Fruit fly (Drosophila melanogaster) whole organism, embryonic: ENCODE data around the gene Irbp.

ENCODE experiments used
- Bdp1 ChIP-seq: fragments of 200-800 bp; sonication (Bioruptor generic); optimal IDR thresholded peaks from 3 replicates; lab custom pipeline; 2016; ENCODE audit warnings: missing biosample characterization, missing genetic modification characterization
- Blimp-1 ChIP-seq: fragments of 200-800 bp; sonication (Bioruptor generic); optimal IDR thresholded peaks from 3 replicates; lab custom pipeline; 2018; ENCODE audit warnings: missing biosample characterization, missing genetic modification characterization, mild to moderate bottlenecking, moderate library complexity, missing genetic modification reagents
- CG10209 ChIP-seq: fragments of 200-800 bp; sonication (Bioruptor generic); optimal IDR thresholded peaks from 3 replicates; lab custom pipeline; 2017; ENCODE audit warnings: missing biosample characterization, mild to moderate bottlenecking, missing genetic modification characterization, missing genetic modification reagents
- CG11093 ChIP-seq: fragments of 200-800 bp; sonication (Bioruptor generic); IDR thresholded peaks from 3 replicates; pipeline ENCODE4 v1.3.6; 2022; ENCODE audit warnings: missing biosample characterization, missing genetic modification characterization
- CG12104 ChIP-seq: fragments of 200-800 bp; sonication (Bioruptor generic); optimal IDR thresholded peaks from 3 replicates; lab custom pipeline; 2016; ENCODE audit warnings: missing biosample characterization, missing genetic modification characterization
- CG12236 ChIP-seq: fragments of 200-800 bp; sonication (Bioruptor generic); optimal IDR thresholded peaks from 2 replicates; lab custom pipeline; 2016; ENCODE audit warnings: missing biosample characterization, missing genetic modification characterization
- CG12299 ChIP-seq: fragments of 200-800 bp; sonication (Bioruptor generic); optimal IDR thresholded peaks from 2 replicates; lab custom pipeline; 2018; ENCODE audit warnings: missing biosample characterization, mild to moderate bottlenecking, missing genetic modification characterization
- CG12942 ChIP-seq: fragments of 200-800 bp; sonication (Bioruptor generic); optimal IDR thresholded peaks from 3 replicates; lab custom pipeline; 2016; ENCODE audit warnings: missing biosample characterization, missing genetic modification characterization
- CG13287 ChIP-seq: fragments of 200-800 bp; sonication (Bioruptor generic); IDR thresholded peaks from 2 replicates; pipeline ENCODE4 v1.3.6; 2022; ENCODE audit warnings: missing biosample characterization, missing genetic modification characterization; ENCODE audit not compliant: partially characterized antibody
- CG17568 ChIP-seq: fragments of 200-800 bp; sonication (Bioruptor generic); optimal IDR thresholded peaks from 2 replicates; lab custom pipeline; 2018; ENCODE audit warnings: missing biosample characterization, mild to moderate bottlenecking, missing genetic modification characterization, moderate library complexity
- CG17802 ChIP-seq: fragments of 200-800 bp; sonication (Bioruptor generic); optimal IDR thresholded peaks from 2 replicates; lab custom pipeline; 2018; ENCODE audit warnings: missing biosample characterization, mild to moderate bottlenecking, missing genetic modification characterization, moderate library complexity
- CG2199 ChIP-seq: fragments of 200-800 bp; sonication (Bioruptor generic); IDR thresholded peaks from 3 replicates; pipeline ENCODE4 v1.3.6; 2022; ENCODE audit warnings: missing biosample characterization, missing genetic modification characterization
- CG2889 ChIP-seq: fragments of 200-800 bp; sonication (Bioruptor generic); IDR thresholded peaks from 3 replicates; pipeline ENCODE4 v1.3.6; 2022; ENCODE audit warnings: missing biosample characterization, missing genetic modification characterization
- CG4617 ChIP-seq: fragments of 200-800 bp; sonication (Bioruptor generic); optimal IDR thresholded peaks from 3 replicates; lab custom pipeline; 2016; ENCODE audit warnings: missing biosample characterization, missing genetic modification characterization, borderline replicate concordance
- CG6683 ChIP-seq: fragments of 200-800 bp; sonication (Bioruptor generic); optimal IDR thresholded peaks from 2 replicates; lab custom pipeline; 2017; ENCODE audit warnings: missing biosample characterization, mild to moderate bottlenecking, missing genetic modification characterization, missing genetic modification reagents
- CG8290 ChIP-seq, 3 experiments: fragments of 200-800 bp; sonication (Bioruptor generic); optimal IDR thresholded peaks; 2 replicates each; lab custom pipeline; 2016 to 2019; ENCODE audit warnings: missing biosample characterization in 3 of 3, missing genetic modification characterization in 3 of 3, mild to moderate bottlenecking in 2 of 3, moderate library complexity in 1 of 3
- CG8944 ChIP-seq: fragments of 200-800 bp; sonication (Bioruptor generic); optimal IDR thresholded peaks from 3 replicates; lab custom pipeline; 2016; ENCODE audit warnings: missing biosample characterization, missing genetic modification characterization
- Dref ChIP-seq: fragments of 200-800 bp; sonication (Bioruptor generic); IDR thresholded peaks from 2 replicates; pipeline ENCODE4 v1.3.6; 2022; ENCODE audit warnings: missing biosample characterization, missing genetic modification characterization
- Hey ChIP-seq: fragments of 200-800 bp; sonication (Bioruptor generic); optimal IDR thresholded peaks from 3 replicates; lab custom pipeline; 2018; ENCODE audit warnings: missing biosample characterization, mild to moderate bottlenecking, missing genetic modification characterization
- Hsf ChIP-seq: fragments of 200-800 bp; sonication (Bioruptor generic); optimal IDR thresholded peaks from 3 replicates; lab custom pipeline; 2016; ENCODE audit warnings: missing biosample characterization, missing genetic modification characterization
- Nf-YB ChIP-seq: fragments of 200-800 bp; sonication (Bioruptor generic); optimal IDR thresholded peaks from 3 replicates; lab custom pipeline; 2019; ENCODE audit warnings: missing biosample characterization, mild to moderate bottlenecking, missing genetic modification characterization, moderate library complexity
- NfI ChIP-seq: fragments of 200-800 bp; sonication (Bioruptor generic); optimal IDR thresholded peaks from 3 replicates; lab custom pipeline; 2018; ENCODE audit warnings: missing biosample characterization, mild to moderate bottlenecking, missing genetic modification characterization, moderate library complexity
- Opbp ChIP-seq: fragments of 200-800 bp; sonication (Bioruptor generic); IDR thresholded peaks from 3 replicates; pipeline ENCODE4 v1.3.6; 2022; ENCODE audit warnings: missing biosample characterization, missing genetic modification characterization; ENCODE audit not compliant: partially characterized antibody
- PHDP ChIP-seq: fragments of 200-800 bp; sonication (Bioruptor generic); optimal IDR thresholded peaks from 3 replicates; lab custom pipeline; 2018; ENCODE audit warnings: missing biosample characterization, mild to moderate bottlenecking, missing genetic modification characterization, moderate library complexity
- Rfx ChIP-seq: fragments of 200-800 bp; sonication (Bioruptor generic); IDR thresholded peaks from 2 replicates; pipeline ENCODE4 v1.3.6; 2022; ENCODE audit warnings: missing biosample characterization, missing genetic modification characterization
- Sry-δ ChIP-seq: fragments of 200-800 bp; sonication (Bioruptor generic); optimal IDR thresholded peaks from 2 replicates; lab custom pipeline; 2016; ENCODE audit warnings: missing biosample characterization, missing genetic modification characterization
- ash1 ChIP-seq: fragments of 200-800 bp; sonication (Bioruptor generic); optimal IDR thresholded peaks from 2 replicates; lab custom pipeline; 2018; ENCODE audit warnings: missing biosample characterization, mild to moderate bottlenecking, missing genetic modification characterization
- bowl ChIP-seq: fragments of 200-800 bp; sonication (Bioruptor generic); IDR thresholded peaks from 2 replicates; pipeline ENCODE4 v1.3.6; 2022; ENCODE audit warnings: missing biosample characterization, missing genetic modification characterization
- corto ChIP-seq: fragments of 200-800 bp; sonication (Bioruptor generic); optimal IDR thresholded peaks from 2 replicates; lab custom pipeline; 2016; ENCODE audit warnings: missing biosample characterization, mild to moderate bottlenecking, missing genetic modification characterization, moderate library complexity
- da ChIP-seq: fragments of 200-800 bp; sonication (Bioruptor generic); optimal IDR thresholded peaks from 2 replicates; lab custom pipeline; 2016; ENCODE audit warnings: missing biosample characterization, missing genetic modification characterization
- dmrt11E ChIP-seq: fragments of 200-800 bp; sonication (Bioruptor generic); optimal IDR thresholded peaks from 3 replicates; lab custom pipeline; 2018; ENCODE audit warnings: missing biosample characterization, mild to moderate bottlenecking, missing genetic modification characterization, moderate library complexity
- ems ChIP-seq: fragments of 200-800 bp; sonication (Bioruptor generic); optimal IDR thresholded peaks from 3 replicates; lab custom pipeline; 2016; ENCODE audit warnings: missing biosample characterization, missing genetic modification characterization
- fd102C ChIP-seq: fragments of 200-800 bp; sonication (Bioruptor generic); optimal IDR thresholded peaks from 2 replicates; lab custom pipeline; 2018; ENCODE audit warnings: missing biosample characterization, mild to moderate bottlenecking, missing genetic modification characterization, moderate library complexity
- gsb ChIP-seq: fragments of 200-800 bp; sonication (Bioruptor generic); IDR thresholded peaks from 2 replicates; pipeline ENCODE4 v1.3.6; 2022; ENCODE audit warnings: missing biosample characterization, missing genetic modification characterization
- hbn ChIP-seq: fragments of 200-800 bp; sonication (Bioruptor generic); IDR thresholded peaks from 2 replicates; pipeline ENCODE4 v1.3.6; 2022; ENCODE audit warnings: missing biosample characterization, missing genetic modification characterization; ENCODE audit not compliant: partially characterized antibody
- ind ChIP-seq: fragments of 200-800 bp; sonication (Bioruptor generic); optimal IDR thresholded peaks from 3 replicates; lab custom pipeline; 2016; ENCODE audit warnings: missing biosample characterization, missing genetic modification characterization
- lilli ChIP-seq: fragments of 200-800 bp; sonication (Bioruptor generic); optimal IDR thresholded peaks from 3 replicates; lab custom pipeline; 2016; ENCODE audit warnings: missing biosample characterization, missing genetic modification characterization
- nom ChIP-seq: fragments of 200-800 bp; sonication (Bioruptor generic); optimal IDR thresholded peaks from 2 replicates; lab custom pipeline; 2017; ENCODE audit warnings: missing biosample characterization, missing genetic modification characterization, mild to moderate bottlenecking, moderate library complexity, missing genetic modification reagents
- p53 ChIP-seq: fragments of 200-800 bp; sonication (Bioruptor generic); optimal IDR thresholded peaks from 2 replicates; lab custom pipeline; 2016; ENCODE audit warnings: missing biosample characterization, missing genetic modification characterization
- pb ChIP-seq: fragments of 200-800 bp; sonication (Bioruptor generic); optimal IDR thresholded peaks from 3 replicates; lab custom pipeline; 2016; ENCODE audit warnings: missing biosample characterization, missing genetic modification characterization
- repo ChIP-seq: fragments of 200-800 bp; sonication (Bioruptor generic); optimal IDR thresholded peaks from 2 replicates; lab custom pipeline; 2016; ENCODE audit warnings: missing biosample characterization, missing genetic modification characterization
- ro ChIP-seq: fragments of 200-800 bp; sonication (Bioruptor generic); IDR thresholded peaks from 2 replicates; pipeline ENCODE4 v1.3.6; 2022; ENCODE audit warnings: missing biosample characterization, missing genetic modification characterization
- scrt ChIP-seq: fragments of 200-800 bp; sonication (Bioruptor generic); optimal IDR thresholded peaks from 2 replicates; lab custom pipeline; 2018; ENCODE audit warnings: missing biosample characterization, mild to moderate bottlenecking, missing genetic modification characterization, moderate library complexity
- seq ChIP-seq: fragments of 200-800 bp; sonication (Bioruptor generic); IDR thresholded peaks from 2 replicates; pipeline ENCODE4 v1.3.6; 2022; ENCODE audit warnings: missing biosample characterization, missing genetic modification characterization
- sisA ChIP-seq: fragments of 200-800 bp; sonication (Bioruptor generic); IDR thresholded peaks from 2 replicates; pipeline ENCODE4 v1.3.6; 2022; ENCODE audit warnings: missing biosample characterization, missing genetic modification characterization
- slou ChIP-seq: fragments of 200-800 bp; sonication (Bioruptor generic); optimal IDR thresholded peaks from 3 replicates; lab custom pipeline; 2016; ENCODE audit warnings: missing biosample characterization, missing genetic modification characterization
- tna ChIP-seq: fragments of 200-800 bp; sonication (Bioruptor generic); IDR thresholded peaks from 2 replicates; pipeline ENCODE4 v1.3.6; 2022; ENCODE audit warnings: missing biosample characterization, missing genetic modification characterization; ENCODE audit not compliant: partially characterized antibody
- trem ChIP-seq: fragments of 200-800 bp; optimal IDR thresholded peaks from 3 replicates; lab custom pipeline; 2019; ENCODE audit warnings: missing biosample characterization, mild to moderate bottlenecking, missing genetic modification characterization, moderate library complexity
- ttk ChIP-seq: fragments of 200-800 bp; sonication (Bioruptor generic); IDR thresholded peaks from 2 replicates; pipeline ENCODE4 v2.1.2; 2022; ENCODE audit warnings: missing biosample characterization, missing genetic modification characterization
- z ChIP-seq: fragments of 200-800 bp; sonication (Bioruptor generic); IDR thresholded peaks from 3 replicates; pipeline ENCODE4 v1.3.6; 2022; ENCODE audit warnings: missing biosample characterization, missing genetic modification characterization

Gene Irbp

DNA sequence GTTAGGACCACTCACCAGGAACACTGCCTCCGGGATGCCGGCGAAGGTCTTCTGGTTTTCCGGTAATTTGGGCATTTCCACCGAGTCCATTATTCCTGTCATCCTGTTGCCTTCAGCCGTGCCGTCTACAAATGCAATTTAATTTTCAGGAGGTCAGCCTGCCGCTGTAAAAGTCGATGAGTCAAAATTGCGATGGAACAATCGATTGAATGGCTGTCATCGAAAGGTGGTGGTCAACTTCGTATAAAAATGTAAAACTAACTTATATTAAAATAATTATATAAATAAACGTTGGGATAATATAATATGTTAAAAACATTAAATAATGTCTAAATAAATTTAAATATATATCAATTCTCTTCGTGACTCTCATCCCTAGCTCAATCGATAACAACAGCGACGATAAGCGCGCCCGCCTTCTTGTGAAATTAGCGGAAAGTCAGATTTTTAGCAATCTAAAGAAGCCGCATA, at the start of gene Irbp, which contains the start of gene mgr (continued):
- TF ChIP-seq ems (GFP tag; lab: Kevin White, UChicago) (peak; percentile 54), Hey (tag; lab: Kevin White, UChicago) (no peak), CG2199 (GFP tag; lab: Robert Waterston, UW) (peak; percentile 81; the same call in 1 of the 3 replicates), CG12104 (GFP tag; lab: Kevin White, UChicago) (peak; percentile 89), Blimp-1 (GFP tag; lab: Kevin White, UChicago) (peak; percentile 91), pb (GFP tag; lab: Kevin White, UChicago) (no peak), CG11093 (GFP tag; lab: Robert Waterston, UW) (peak; percentile 79; the same call in 2 of the 3 replicates), da (no peak), PHDP (tag; lab: Kevin White, UChicago) (peak; percentile 94), CG12942 (GFP tag; lab: Kevin White, UChicago) (peak; percentile 88), CG10209 (GFP tag; lab: Kevin White, UChicago) (peak; percentile 91), ind (GFP tag; lab: Kevin White, UChicago) (peak; percentile 88), Bdp1 (GFP tag; lab: Kevin White, UChicago) (peak; percentile 23), lilli (GFP tag; lab: Kevin White, UChicago) (peak; percentile 86), fd102C (GFP tag; lab: Kevin White, UChicago) (peak; percentile 84), ttk (GFP tag; lab: Robert Waterston, UW) (peak; percentile 93), trem (tag; lab: Kevin White, UChicago) (peak; percentile 95), corto (GFP tag; lab: Kevin White, UChicago) (no peak), hbn (peak; percentile 78), bowl (GFP tag; lab: Robert Waterston, UW) (peak; percentile 84), ro (GFP tag; lab: Robert Waterston, UW) (peak; percentile 84), Dref (peak; percentile 77), nom (GFP tag; lab: Kevin White, UChicago) (peak; percentile 72), dmrt11E (tag; lab: Kevin White, UChicago) (peak; percentile 95), ash1 (peak; percentile 36), CG17568 (GFP tag; lab: Kevin White, UChicago) (no peak), scrt (peak; percentile 73), sisA (peak; percentile 91), CG13287 (peak; percentile 93), p53 (GFP tag; lab: Kevin White, UChicago) (no peak), seq (GFP tag; lab: Robert Waterston, UW) (peak; percentile 93), Hsf (GFP tag; lab: Kevin White, UChicago) (peak; percentile 50), CG4617 (GFP tag; lab: Kevin White, UChicago) (peak; percentile 47), CG8944 (GFP tag; lab: Kevin White, UChicago) (no peak), CG12299 (peak; percentile 80), Sry-δ (GFP tag; lab: Kevin White, UChicago) (peak; percentile 76), Nf-YB (peak; percentile 73), CG2889 (GFP tag; lab: Robert Waterston, UW) (peak; percentile 78; the same call in 2 of the 3 replicates), NfI (GFP tag; lab: Kevin White, UChicago) (peak; percentile 91), repo (GFP tag; lab: Kevin White, UChicago) (no peak), CG6683 (GFP tag; lab: Kevin White, UChicago) (peak; percentile 81), Rfx (GFP tag; lab: Robert Waterston, UW) (peak; percentile 97), CG17802 (peak; percentile 59), CG12236 (GFP tag; lab: Kevin White, UChicago) (no peak), slou (GFP tag; lab: Kevin White, UChicago) (peak; percentile 59), CG8290 (GFP tag; optimal IDR thresholded peaks at IDR 0.05; lab: Kevin White, UChicago) (peak; percentile 83), CG8290 (tag; optimal IDR thresholded peaks at IDR 0.05; lab: Kevin White, UChicago) (peak in 1 of 2 experiments; percentile 32), z (no peak), Opbp (GFP tag; lab: Robert Waterston, UW) (peak; percentile 70), tna (GFP tag; lab: Robert Waterston, UW) (peak; percentile 70; the same call in 1 of the 2 replicates), gsb (GFP tag; lab: Robert Waterston, UW) (peak; percentile 89)
